Worm (Caenorhabditis elegans) whole organism, young adult: Measurements from ENCODE around the gene igcm-3.

Experiments
- F23B12.7 ChIP-seq: sonication (generic microtip); optimal IDR thresholded peaks from 2 replicates; lab custom pipeline; 2017; ENCODE audit warnings: missing genetic modification characterization, mild to moderate bottlenecking, missing compliant biosample characterization, antibody characterized with exemption, moderate library complexity; ENCODE audit not compliant: insufficient read depth
- F33H1.4 ChIP-seq: fragments of 200-800 bp; sonication (Bioruptor generic); IDR thresholded peaks from 2 replicates; pipeline ENCODE4 v1.3.6; 2022; ENCODE audit warnings: missing genetic modification reagents, missing genetic modification characterization, missing compliant biosample characterization
- F55B11.4 ChIP-seq: sonication (generic microtip); optimal IDR thresholded peaks from 2 replicates; lab custom pipeline; 2016; ENCODE audit warnings: missing compliant biosample characterization, missing genetic modification characterization, borderline replicate concordance; ENCODE audit not compliant: insufficient read depth
- F57A8.1 ChIP-seq: fragments of 200-800 bp; sonication (Bioruptor generic); optimal IDR thresholded peaks from 2 replicates; lab custom pipeline; 2018; ENCODE audit warnings: mild to moderate bottlenecking, missing genetic modification characterization, moderate library complexity, missing compliant biosample characterization
- F57C9.4 ChIP-seq: sonication (generic microtip); optimal IDR thresholded peaks from 2 replicates; lab custom pipeline; 2017; ENCODE audit warnings: mild to moderate bottlenecking, missing genetic modification characterization, missing compliant biosample characterization
- T26A5.8 ChIP-seq: sonication (generic microtip); optimal IDR thresholded peaks from 2 replicates; lab custom pipeline; 2016; ENCODE audit warnings: missing genetic modification characterization, missing compliant biosample characterization
- Y56A3A.18 ChIP-seq: fragments of 200-800 bp; sonication (Bioruptor generic); IDR thresholded peaks from 2 replicates; pipeline ENCODE4 v1.3.6; 2022; ENCODE audit warnings: missing genetic modification reagents, missing genetic modification characterization, missing compliant biosample characterization
- Y67H2A.10 ChIP-seq: fragments of 200-800 bp; sonication (Bioruptor generic); conservative IDR thresholded peaks from 2 replicates; pipeline ENCODE4 v1.3.6; 2022; ENCODE audit warnings: missing genetic modification reagents, missing genetic modification characterization, missing compliant biosample characterization
- ZK185.1 ChIP-seq: sonication (generic microtip); optimal IDR thresholded peaks from 2 replicates; lab custom pipeline; 2016; ENCODE audit warnings: mild to moderate bottlenecking, missing genetic modification characterization, missing compliant biosample characterization; ENCODE audit not compliant: poor library complexity, severe bottlenecking
- ama-1 ChIP-seq, 3 experiments: fragments of 150-350 bp in 1 of 3; sonication (generic microtip) in 2 of 3; optimal IDR thresholded peaks; 2 replicates each; lab custom pipeline; 2014 to 2018; ENCODE audit warnings: missing biosample characterization in 2 of 3, missing genetic modification characterization in 2 of 3, missing genetic modification reagents in 2 of 3
- aptf-3 ChIP-seq: fragments of 200-800 bp; sonication (Bioruptor generic); IDR thresholded peaks from 2 replicates; pipeline ENCODE4 v1.3.6; 2022; ENCODE audit warnings: missing genetic modification characterization, missing compliant biosample characterization
- attf-3 ChIP-seq: fragments of 200-800 bp; sonication (Bioruptor generic); conservative IDR thresholded peaks from 2 replicates; pipeline ENCODE4 v1.3.6; 2022; ENCODE audit warnings: missing genetic modification reagents, missing genetic modification characterization, missing compliant biosample characterization
- attf-6 ChIP-seq: fragments of 200-800 bp; sonication (Bioruptor generic); IDR thresholded peaks from 2 replicates; pipeline ENCODE4 v1.3.6; 2022; ENCODE audit warnings: missing genetic modification reagents, missing genetic modification characterization, missing compliant biosample characterization
- bed-2 ChIP-seq: fragments of 200-800 bp; sonication (Bioruptor generic); IDR thresholded peaks from 2 replicates; pipeline ENCODE4 v1.3.6; 2022; ENCODE audit warnings: missing genetic modification reagents, missing genetic modification characterization, missing compliant biosample characterization
- ceh-100 ChIP-seq: fragments of 200-800 bp; sonication (Bioruptor generic); IDR thresholded peaks from 2 replicates; pipeline ENCODE4 v1.3.6; 2022; ENCODE audit warnings: missing genetic modification reagents, missing genetic modification characterization, missing compliant biosample characterization
- ceh-27 ChIP-seq: fragments of 200-800 bp; sonication (Bioruptor generic); optimal IDR thresholded peaks from 2 replicates; lab custom pipeline; 2018; ENCODE audit warnings: mild to moderate bottlenecking, missing genetic modification characterization, moderate library complexity, missing compliant biosample characterization
- ceh-58 ChIP-seq: fragments of 200-800 bp; sonication (Bioruptor generic); IDR thresholded peaks from 2 replicates; pipeline ENCODE4 v1.3.6; 2022; ENCODE audit warnings: missing genetic modification characterization, missing compliant biosample characterization
- chd-7 ChIP-seq: sonication (generic microtip); optimal IDR thresholded peaks from 2 replicates; lab custom pipeline; 2016; ENCODE audit warnings: mild to moderate bottlenecking, missing genetic modification characterization, moderate library complexity, missing compliant biosample characterization
- die-1 ChIP-seq: sonication (generic microtip); optimal IDR thresholded peaks from 2 replicates; lab custom pipeline; 2016; ENCODE audit warnings: missing genotype, mild to moderate bottlenecking, missing genetic modification characterization, missing compliant biosample characterization
- dpl-1 ChIP-seq: fragments of 150-350 bp; optimal IDR thresholded peaks from 2 replicates; lab custom pipeline; 2014; ENCODE audit warnings: missing biosample characterization, missing genetic modification reagents, missing genetic modification characterization
- efl-1 ChIP-seq: fragments of 150-350 bp; optimal IDR thresholded peaks from 2 replicates; lab custom pipeline; 2014; ENCODE audit warnings: missing biosample characterization, missing genetic modification reagents, missing genetic modification characterization
- egl-44 ChIP-seq: fragments of 200-800 bp; sonication (Bioruptor generic); IDR thresholded peaks from 2 replicates; pipeline ENCODE4 v1.3.6; 2022; ENCODE audit warnings: missing genetic modification reagents, missing genetic modification characterization, missing compliant biosample characterization
- egrh-3 ChIP-seq: fragments of 200-800 bp; sonication (Bioruptor generic); IDR thresholded peaks from 2 replicates; pipeline ENCODE4 v1.3.6; 2022; ENCODE audit warnings: missing genetic modification reagents, missing genetic modification characterization, missing compliant biosample characterization
- ekl-4 ChIP-seq: fragments of 200-800 bp; sonication (Bioruptor generic); IDR thresholded peaks from 2 replicates; pipeline ENCODE4 v1.3.6; 2022; ENCODE audit warnings: missing genetic modification reagents, missing genetic modification characterization, missing compliant biosample characterization
- fkh-3 ChIP-seq: sonication (generic microtip); optimal IDR thresholded peaks from 2 replicates; lab custom pipeline; 2016; ENCODE audit warnings: mild to moderate bottlenecking, missing genetic modification characterization, missing compliant biosample characterization
- gei-17 ChIP-seq: fragments of 200-800 bp; sonication (Bioruptor generic); optimal IDR thresholded peaks from 2 replicates; lab custom pipeline; 2018; ENCODE audit warnings: mild to moderate bottlenecking, missing genetic modification characterization, missing compliant biosample characterization
- hlh-12 ChIP-seq: sonication (generic microtip); optimal IDR thresholded peaks from 2 replicates; lab custom pipeline; 2016; ENCODE audit warnings: missing genetic modification characterization, missing compliant biosample characterization
- hmg-1.2 ChIP-seq: fragments of 200-800 bp; sonication (Bioruptor generic); IDR thresholded peaks from 2 replicates; pipeline ENCODE4 v1.3.6; 2022; ENCODE audit warnings: missing genetic modification reagents, missing genetic modification characterization, missing compliant biosample characterization
- lin-40 ChIP-seq: sonication (generic microtip); optimal IDR thresholded peaks from 2 replicates; lab custom pipeline; 2016; ENCODE audit warnings: missing genetic modification characterization, mild to moderate bottlenecking, missing compliant biosample characterization, missing genotype, missing genetic modification reagents
- madf-6 ChIP-seq: fragments of 200-800 bp; sonication (Bioruptor generic); IDR thresholded peaks from 2 replicates; pipeline ENCODE4 v1.3.6; 2022; ENCODE audit warnings: missing genetic modification reagents, missing genetic modification characterization, missing compliant biosample characterization
- madf-8 ChIP-seq: fragments of 200-800 bp; sonication (Bioruptor generic); conservative IDR thresholded peaks from 2 replicates; pipeline ENCODE4 v1.3.6; 2022; ENCODE audit warnings: missing genetic modification reagents, missing genetic modification characterization, missing compliant biosample characterization
- mcd-1 ChIP-seq: fragments of 200-800 bp; sonication (Bioruptor generic); IDR thresholded peaks from 2 replicates; pipeline ENCODE4 v1.3.6; 2022; ENCODE audit warnings: missing genetic modification reagents, missing genetic modification characterization, missing compliant biosample characterization
- nfyb-1 ChIP-seq: fragments of 200-800 bp; sonication (Bioruptor generic); IDR thresholded peaks from 2 replicates; pipeline ENCODE4 v1.3.6; 2022; ENCODE audit warnings: missing genetic modification reagents, missing genetic modification characterization, missing compliant biosample characterization
- nhr-120 ChIP-seq: fragments of 200-800 bp; sonication (Bioruptor generic); IDR thresholded peaks from 2 replicates; pipeline ENCODE4 v1.3.6; 2022; ENCODE audit warnings: missing genetic modification characterization, missing compliant biosample characterization
- nhr-27 ChIP-seq: fragments of 200-800 bp; sonication (Bioruptor generic); optimal IDR thresholded peaks from 2 replicates; lab custom pipeline; 2018; ENCODE audit warnings: mild to moderate bottlenecking, missing genetic modification characterization, moderate library complexity, missing compliant biosample characterization
- nhr-90 ChIP-seq: sonication (generic microtip); optimal IDR thresholded peaks from 2 replicates; lab custom pipeline; 2016; ENCODE audit warnings: missing genotype, mild to moderate bottlenecking, missing genetic modification characterization, missing compliant biosample characterization
- pbrm-1 ChIP-seq: fragments of 200-800 bp; sonication (Bioruptor generic); IDR thresholded peaks from 2 replicates; pipeline ENCODE4 v1.3.6; 2022; ENCODE audit warnings: missing genetic modification reagents, missing genetic modification characterization, missing compliant biosample characterization
- rcor-1 ChIP-seq: fragments of 200-800 bp; sonication (Bioruptor generic); IDR thresholded peaks from 2 replicates; pipeline ENCODE4 v1.3.6; 2022; ENCODE audit warnings: missing genetic modification reagents, missing genetic modification characterization, missing compliant biosample characterization
- repo-1 ChIP-seq: sonication (generic microtip); optimal IDR thresholded peaks from 2 replicates; lab custom pipeline; 2017; ENCODE audit warnings: mild to moderate bottlenecking, missing genetic modification characterization, missing compliant biosample characterization
- sdz-38 ChIP-seq: sonication (generic microtip); optimal IDR thresholded peaks from 2 replicates; lab custom pipeline; 2016; ENCODE audit warnings: missing genotype, missing genetic modification characterization, missing compliant biosample characterization
- snpc-1.3 ChIP-seq: sonication (generic microtip); optimal IDR thresholded peaks from 2 replicates; lab custom pipeline; 2017; ENCODE audit warnings: missing genetic modification characterization, mild to moderate bottlenecking, missing compliant biosample characterization, antibody characterized with exemption, moderate library complexity, missing genotype, missing genetic modification reagents; ENCODE audit not compliant: insufficient read depth
- snpc-3.4 ChIP-seq: sonication (generic microtip); optimal IDR thresholded peaks from 2 replicates; lab custom pipeline; 2017; ENCODE audit warnings: missing genetic modification characterization, mild to moderate bottlenecking, missing compliant biosample characterization, antibody characterized with exemption, moderate library complexity, missing genotype, missing genetic modification reagents
- snpc-4 ChIP-seq, 5 experiments: fragments of 150-350 bp in 1 of 5; sonication (generic microtip) in 4 of 5; optimal IDR thresholded peaks; 2 replicates each; lab custom pipeline; 2014 to 2018; ENCODE audit warnings: missing genetic modification characterization in 5 of 5, missing biosample characterization in 3 of 5, antibody characterized with exemption in 2 of 5, mild to moderate bottlenecking in 2 of 5, missing compliant biosample characterization in 2 of 5, missing genotype in 2 of 5, moderate library complexity in 2 of 5, missing genetic modification reagents in 1 of 5
- somi-1 ChIP-seq: fragments of 200-800 bp; sonication (Bioruptor generic); optimal IDR thresholded peaks from 2 replicates; lab custom pipeline; 2018; ENCODE audit warnings: mild to moderate bottlenecking, missing genetic modification characterization, missing compliant biosample characterization
- tbx-9 ChIP-seq: sonication (generic microtip); optimal IDR thresholded peaks from 2 replicates; lab custom pipeline; 2016; ENCODE audit warnings: borderline replicate concordance, missing genetic modification characterization, inconsistent platforms, missing compliant biosample characterization
- zfh-2 ChIP-seq: fragments of 200-800 bp; sonication (Bioruptor generic); conservative IDR thresholded peaks from 2 replicates; pipeline ENCODE4 v1.3.6; 2022; ENCODE audit warnings: missing genetic modification reagents, missing genetic modification characterization, missing compliant biosample characterization
- ztf-18 ChIP-seq: sonication (generic microtip); optimal IDR thresholded peaks from 2 replicates; lab custom pipeline; 2016; ENCODE audit warnings: missing genotype, mild to moderate bottlenecking, missing genetic modification characterization, missing compliant biosample characterization
- ztf-25 ChIP-seq: fragments of 200-800 bp; sonication (Bioruptor generic); IDR thresholded peaks from 2 replicates; pipeline ENCODE4 v1.3.6; 2022; ENCODE audit warnings: missing genetic modification reagents, missing genetic modification characterization, missing compliant biosample characterization

igcm-3 gene

ce11 chrX:2667779-2668178, 37.9 kb downstream of the igcm-3 start, which contains the start of gene C09B7.2 (continued):
- TF ChIP-seq ztf-18 (tag; lab: Kevin White, UChicago) (peak; percentile 11), snpc-4 (GFP tag; optimal IDR thresholded peaks at IDR 0.05; lab: Kevin White, UChicago) (no peak), snpc-4 (tag; optimal IDR thresholded peaks at IDR 0.05; lab: Kevin White, UChicago) (peak in 3 of 4 experiments; percentile 28 to 54 (median 43)), hmg-1.2 (GFP tag; lab: Robert Waterston, UW) (peak; percentile 92), nhr-90 (tag; lab: Kevin White, UChicago) (no peak), ceh-100 (no peak), ceh-27 (peak; percentile 70), tbx-9 (tag; lab: Kevin White, UChicago) (no peak), F55B11.4 (tag; lab: Kevin White, UChicago) (no peak), F33H1.4 (no peak), F57C9.4 (tag; lab: Kevin White, UChicago) (no peak), die-1 (tag; lab: Kevin White, UChicago) (no peak), dpl-1 (GFP tag; lab: Kevin White, UChicago) (no peak), snpc-1.3 (tag; lab: Kevin White, UChicago) (no peak), ZK185.1 (tag; lab: Kevin White, UChicago) (peak; percentile 57), pbrm-1 (GFP tag; lab: Robert Waterston, UW) (0 out of 2 replicates have a peak, but pooled peaks have one; percentile 45), hlh-12 (no peak), repo-1 (tag; lab: Kevin White, UChicago) (no peak), lin-40 (tag; lab: Kevin White, UChicago) (peak; percentile 79), madf-6 (GFP tag; lab: Robert Waterston, UW) (no peak), snpc-3.4 (no peak), somi-1 (no peak), mcd-1 (GFP tag; lab: Robert Waterston, UW) (peak; percentile 25; the same call in 1 of the 2 replicates), bed-2 (GFP tag; lab: Robert Waterston, UW) (no peak), nhr-120 (GFP tag; lab: Robert Waterston, UW) (no peak), nfyb-1 (GFP tag; lab: Robert Waterston, UW) (0 out of 2 replicates have a peak, but pooled peaks have one; percentile 20), ceh-58 (no peak), F23B12.7 (tag; lab: Kevin White, UChicago) (peak; percentile 22), chd-7 (tag; lab: Kevin White, UChicago) (no peak), aptf-3 (no peak), attf-6 (no peak), zfh-2 (GFP tag; lab: Robert Waterston, UW) (no peak), fkh-3 (no peak), F57A8.1 (GFP tag; lab: Kevin White, UChicago) (no peak), egrh-3 (GFP tag; lab: Robert Waterston, UW) (no peak), madf-8 (GFP tag; lab: Robert Waterston, UW) (no peak), nhr-27 (tag; lab: Kevin White, UChicago) (no peak), sdz-38 (tag; lab: Kevin White, UChicago) (no peak), T26A5.8 (tag; lab: Kevin White, UChicago) (no peak), ekl-4 (GFP tag; lab: Robert Waterston, UW) (no peak), efl-1 (GFP tag; lab: Kevin White, UChicago) (no peak), attf-3 (GFP tag; lab: Robert Waterston, UW) (no peak), Y67H2A.10 (no peak; the same call in 1 of the 2 replicates), gei-17 (GFP tag; lab: Kevin White, UChicago) (no peak), ama-1 (optimal IDR thresholded peaks at IDR 0.05; lab: Kevin White, UChicago) (no peak), ama-1 (GFP tag; optimal IDR thresholded peaks at IDR 0.05; lab: Kevin White, UChicago) (no peak), rcor-1 (GFP tag; lab: Robert Waterston, UW) (no peak; the same call in 1 of the 2 replicates), egl-44 (GFP tag; lab: Robert Waterston, UW) (no peak), ztf-25 (GFP tag; lab: Robert Waterston, UW) (no peak), Y56A3A.18 (GFP tag; lab: Robert Waterston, UW) (no peak)
